Fruit fly (Drosophila melanogaster) whole organism, wandering third instar larva: Measurements from ENCODE around the gene ninaB.
A peak's percentile ranks its signal among the peaks of the same experiment; 100 is the strongest.

Experiments
- Abd-B ChIP-seq: fragments of >200 bp; optimal IDR thresholded peaks from 2 replicates; lab custom pipeline; 2017; ENCODE audit warnings: missing biosample characterization, missing genetic modification characterization
- Hnf4 ChIP-seq: fragments of 200-800 bp; sonication (Bioruptor generic); optimal IDR thresholded peaks from 2 replicates; lab custom pipeline; 2016; ENCODE audit warnings: missing biosample characterization, mild to moderate bottlenecking, missing genetic modification characterization
- Hr78 ChIP-seq: fragments of >200 bp; optimal IDR thresholded peaks from 2 replicates; lab custom pipeline; 2017; ENCODE audit warnings: missing biosample characterization, missing genetic modification characterization
- Myc ChIP-seq: fragments of >200 bp; optimal IDR thresholded peaks from 2 replicates; lab custom pipeline; 2017
- OdsH ChIP-seq: fragments of 200-800 bp; sonication (Bioruptor generic); optimal IDR thresholded peaks from 2 replicates; lab custom pipeline; 2016; ENCODE audit warnings: missing biosample characterization, mild to moderate bottlenecking, missing genetic modification characterization
- Rel ChIP-seq, 2 experiments: fragments of 200-800 bp; sonication (Bioruptor generic) in 1 of 2; optimal IDR thresholded peaks; 2 replicates in 1 of 2; 3 replicates in 1 of 2; lab custom pipeline; 2016 to 2019; ENCODE audit warnings: mild to moderate bottlenecking in 2 of 2, missing biosample characterization in 2 of 2, missing genetic modification characterization in 2 of 2, moderate library complexity in 1 of 2
- Sp1 ChIP-seq: fragments of 200-800 bp; sonication (Bioruptor generic); optimal IDR thresholded peaks from 3 replicates; lab custom pipeline; 2019; ENCODE audit warnings: missing biosample characterization, mild to moderate bottlenecking, missing genetic modification characterization, moderate library complexity
- ey ChIP-seq: fragments of 200-800 bp; sonication (Bioruptor generic); optimal IDR thresholded peaks from 2 replicates; lab custom pipeline; 2016; ENCODE audit warnings: missing biosample characterization, missing genetic modification characterization
- pan ChIP-seq: fragments of >200 bp; optimal IDR thresholded peaks from 2 replicates; lab custom pipeline; 2017
- psq ChIP-seq: fragments of 200-800 bp; sonication (Bioruptor generic); optimal IDR thresholded peaks from 3 replicates; lab custom pipeline; 2017; ENCODE audit warnings: missing biosample characterization, mild to moderate bottlenecking, missing genetic modification characterization, moderate library complexity
- sv ChIP-seq: fragments of 200-800 bp; sonication (Bioruptor generic); optimal IDR thresholded peaks from 3 replicates; lab custom pipeline; 2016; ENCODE audit warnings: missing biosample characterization, missing genetic modification characterization
- usp ChIP-seq: fragments of >200 bp; optimal IDR thresholded peaks from 2 replicates; lab custom pipeline; 2017; ENCODE audit warnings: missing biosample characterization, missing genetic modification characterization
- woc ChIP-seq: sonication (Bioruptor generic); optimal IDR thresholded peaks from 2 replicates; lab custom pipeline; 2016; ENCODE audit warnings: missing biosample characterization, mild to moderate bottlenecking, missing genetic modification characterization

DNA sequence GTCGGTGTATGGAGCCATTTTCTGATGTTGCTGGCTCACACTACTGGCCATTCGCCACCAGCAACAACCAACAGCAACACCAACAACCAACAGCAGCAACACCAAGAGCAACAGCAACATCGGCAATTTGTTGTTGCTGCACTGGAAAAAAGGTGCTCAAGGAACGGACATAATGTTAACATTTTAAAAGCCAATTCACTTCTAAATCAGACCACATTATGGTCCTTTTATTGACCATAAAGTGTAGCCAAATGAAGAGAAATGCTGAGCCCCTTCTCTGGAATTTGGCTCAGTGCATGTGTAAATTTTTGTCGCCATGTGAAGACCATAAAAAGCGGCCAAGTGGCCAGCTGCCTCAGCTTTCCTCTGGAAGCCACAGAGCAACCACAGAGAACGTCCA lies 16.5 kb downstream of the ninaB start:
- TF ChIP-seq woc (GFP tag; lab: Kevin White, UChicago) (peak; percentile 56), Hnf4 (peak; percentile 42), psq (GFP tag; lab: Kevin White, UChicago) (no peak), Rel (GFP tag; optimal IDR thresholded peaks at IDR 0.05; lab: Kevin White, UChicago) (no peak), Rel (tag; optimal IDR thresholded peaks at IDR 0.05; lab: Kevin White, UChicago) (no peak), Myc (lab: Kevin White, UChicago) (no peak), OdsH (GFP tag; lab: Kevin White, UChicago) (peak; percentile 12), pan (lab: Kevin White, UChicago) (no peak), Abd-B (GFP tag; lab: Kevin White, UChicago) (no peak), Hr78 (GFP tag; lab: Kevin White, UChicago) (no peak), usp (GFP tag; lab: Kevin White, UChicago) (no peak), sv (GFP tag; lab: Kevin White, UChicago) (no peak), ey (GFP tag; lab: Kevin White, UChicago) (peak; percentile 33), Sp1 (GFP tag; lab: Kevin White, UChicago) (no peak)
